Worm (Caenorhabditis elegans): ENCODE measurements around the gene nucl-1.

Gene nucl-1

DNA sequence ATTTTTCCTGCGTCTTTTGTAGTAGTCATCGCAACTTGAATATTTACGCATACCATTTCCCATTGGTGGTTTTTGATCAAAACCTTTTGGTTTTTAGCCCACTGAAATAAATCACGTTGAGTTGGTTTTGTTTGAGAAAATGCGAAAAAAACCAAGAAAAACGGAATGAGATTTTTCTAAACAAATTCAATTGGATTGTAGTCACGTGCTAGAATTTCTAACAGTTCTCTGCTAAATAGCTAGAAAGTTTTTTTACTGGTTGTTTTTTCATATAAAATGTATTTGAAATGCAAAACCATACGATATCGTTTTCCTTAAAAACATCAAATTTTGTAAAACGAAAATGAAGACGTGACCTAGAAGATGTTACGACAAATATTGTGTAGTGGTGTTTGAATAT lies 12.7 kb downstream of the nucl-1 start, which contains the start of gene K07H8.12:
K07H8.12 (minus strand) TSS at position 101 of the 400 bp plus-strand sequence.
- TF ChIP-seq mml-1 (tag; optimal IDR thresholded peaks at IDR 0.05) (no peak), fkh-10 (GFP tag; optimal IDR thresholded peaks at IDR 0.05) (no peak), nhr-11 (tag; optimal IDR thresholded peaks at IDR 0.05) (no peak), nhr-76 (tag; optimal IDR thresholded peaks at IDR 0.05) (no peak), nhr-12 (tag; optimal IDR thresholded peaks at IDR 0.05) (no peak), zag-1 (tag; optimal IDR thresholded peaks at IDR 0.05) (no peak), aly-2 (tag; optimal IDR thresholded peaks at IDR 0.05) (no peak), ceh-16 (tag; optimal IDR thresholded peaks at IDR 0.05) (no peak), pha-4 (tag; optimal IDR thresholded peaks at IDR 0.05) (no peak), nhr-237 (tag; optimal IDR thresholded peaks at IDR 0.05) (no peak), egl-27 (tag; optimal IDR thresholded peaks at IDR 0.05) (no peak), hmg-11 (tag; optimal IDR thresholded peaks at IDR 0.05) (no peak), ceh-9 (tag; optimal IDR thresholded peaks at IDR 0.05) (no peak), ceh-28 (tag; optimal IDR thresholded peaks at IDR 0.05) (no peak), eor-1 (tag; optimal IDR thresholded peaks at IDR 0.05) (no peak), lin-15B (tag; optimal IDR thresholded peaks at IDR 0.05) (no peak), egl-5 (tag; optimal IDR thresholded peaks at IDR 0.05) (no peak), ztf-4 (tag; optimal IDR thresholded peaks at IDR 0.05) (no peak), nhr-67 (tag; optimal IDR thresholded peaks at IDR 0.05) (no peak)

DNA sequence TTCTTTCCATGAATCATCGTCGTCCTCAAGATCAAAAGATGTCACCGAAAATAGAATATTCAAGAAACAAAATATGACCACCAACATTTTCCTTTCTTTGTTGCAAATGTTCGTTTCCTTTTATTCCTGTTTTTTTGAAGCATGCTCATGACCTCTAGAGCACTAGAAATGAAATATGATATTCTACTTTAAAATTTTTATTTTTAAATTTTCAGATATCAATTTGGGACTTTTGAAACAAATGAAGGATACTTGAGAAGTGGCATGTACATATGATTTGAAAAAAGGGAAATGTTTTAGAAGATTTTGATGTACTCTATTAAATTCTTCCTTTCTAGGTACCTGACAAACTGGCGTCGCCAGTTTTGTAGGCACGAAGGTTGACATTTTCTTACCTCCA lies 14.1 kb downstream of the nucl-1 start, which contains the start of gene K07H8.11:
K07H8.11 (minus strand) TSS at position 101 of the 400 bp plus-strand sequence.
- TF ChIP-seq elt-3 (tag; optimal IDR thresholded peaks at IDR 0.05), result no peak
- TF ChIP-seq nhr-12 (tag; optimal IDR thresholded peaks at IDR 0.05), result no peak
- no peak for TF ChIP-seq nhr-11 (tag; optimal IDR thresholded peaks at IDR 0.05)
- TF ChIP-seq egl-27 (tag; optimal IDR thresholded peaks at IDR 0.05), result no peak
- no peak for TF ChIP-seq ZK546.5 (tag; optimal IDR thresholded peaks at IDR 0.05)
- TF ChIP-seq nhr-25 (tag; optimal IDR thresholded peaks at IDR 0.05), result no peak
- TF ChIP-seq lsy-12 (tag; optimal IDR thresholded peaks at IDR 0.05), result no peak
- no peak for TF ChIP-seq eor-1 (tag; optimal IDR thresholded peaks at IDR 0.05)
- no peak for TF ChIP-seq mdl-1 (tag; optimal IDR thresholded peaks at IDR 0.05)
- TF ChIP-seq nhr-77 (tag; optimal IDR thresholded peaks at IDR 0.05), result no peak
- TF ChIP-seq nhr-67 (tag; optimal IDR thresholded peaks at IDR 0.05), result no peak
- TF ChIP-seq nhr-28 (tag; optimal IDR thresholded peaks at IDR 0.05), result no peak
- TF ChIP-seq ztf-4 (tag; optimal IDR thresholded peaks at IDR 0.05), result no peak
- TF ChIP-seq unc-39 (tag; optimal IDR thresholded peaks at IDR 0.05), result no peak
- no peak for TF ChIP-seq mml-1 (tag; optimal IDR thresholded peaks at IDR 0.05)
- TF ChIP-seq ceh-28 (tag; optimal IDR thresholded peaks at IDR 0.05), result no peak
- no peak for TF ChIP-seq egl-5 (tag; optimal IDR thresholded peaks at IDR 0.05)
- no peak for TF ChIP-seq elt-1 (tag; optimal IDR thresholded peaks at IDR 0.05)

DNA sequence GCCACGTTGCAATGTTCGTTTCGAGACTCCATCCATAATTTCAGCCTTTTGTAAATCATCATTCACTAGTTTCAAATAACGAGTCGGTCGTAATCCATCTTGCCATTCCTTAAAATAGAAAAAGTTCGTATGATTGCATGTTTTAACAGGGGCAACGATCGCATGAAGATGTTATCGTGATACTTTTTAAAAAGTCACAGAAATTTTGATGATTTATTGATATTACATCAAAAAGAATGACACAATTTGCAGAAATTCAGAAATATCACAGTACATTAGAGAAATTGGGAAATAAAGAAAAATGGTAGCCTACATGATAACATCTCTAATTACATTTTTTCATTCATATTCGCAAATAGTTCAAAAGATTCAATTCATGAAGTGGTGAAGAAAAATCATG lies 16.0 kb downstream of the nucl-1 start:
- TF ChIP-seq ceh-82 (tag; optimal IDR thresholded peaks at IDR 0.05) (no peak), nhr-76 (tag; optimal IDR thresholded peaks at IDR 0.05) (no peak), elt-3 (tag; optimal IDR thresholded peaks at IDR 0.05) (no peak), mdl-1 (tag; optimal IDR thresholded peaks at IDR 0.05) (no peak), elt-1 (tag; optimal IDR thresholded peaks at IDR 0.05) (peak; percentile 66)

DNA sequence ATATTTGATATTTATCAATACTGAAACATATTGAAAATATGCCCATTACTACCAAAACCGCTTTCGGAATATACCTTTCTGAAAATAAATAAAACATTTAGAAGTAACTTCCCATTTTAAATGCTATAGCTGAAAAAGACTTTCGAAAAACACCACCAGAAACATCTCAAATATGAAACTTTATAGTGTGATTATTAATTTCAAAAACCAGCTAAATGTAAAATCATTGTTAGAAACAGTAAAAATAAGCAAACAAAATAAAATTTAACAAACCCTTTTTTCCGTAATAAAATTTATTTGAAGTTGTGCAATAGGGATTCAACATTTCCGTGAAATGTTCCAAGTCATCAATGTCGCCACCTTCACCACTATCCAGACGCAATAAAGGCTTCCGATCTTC lies 21.3 kb downstream of the nucl-1 start, which contains the start of the genes K07H8.5 and K07H8.8:
K07H8.5 (plus strand) TSS at position 301 of the 400 bp plus-strand sequence.
K07H8.8 (minus strand) TSS at position 389 of the 400 bp plus-strand sequence.
- TF ChIP-seq mdl-1 (tag; optimal IDR thresholded peaks at IDR 0.05) (no peak), R02D3.7 (tag; optimal IDR thresholded peaks at IDR 0.05) (no peak), nhr-25 (tag; optimal IDR thresholded peaks at IDR 0.05) (no peak), nhr-76 (tag; optimal IDR thresholded peaks at IDR 0.05) (no peak), ZK546.5 (tag; optimal IDR thresholded peaks at IDR 0.05) (no peak)

DNA sequence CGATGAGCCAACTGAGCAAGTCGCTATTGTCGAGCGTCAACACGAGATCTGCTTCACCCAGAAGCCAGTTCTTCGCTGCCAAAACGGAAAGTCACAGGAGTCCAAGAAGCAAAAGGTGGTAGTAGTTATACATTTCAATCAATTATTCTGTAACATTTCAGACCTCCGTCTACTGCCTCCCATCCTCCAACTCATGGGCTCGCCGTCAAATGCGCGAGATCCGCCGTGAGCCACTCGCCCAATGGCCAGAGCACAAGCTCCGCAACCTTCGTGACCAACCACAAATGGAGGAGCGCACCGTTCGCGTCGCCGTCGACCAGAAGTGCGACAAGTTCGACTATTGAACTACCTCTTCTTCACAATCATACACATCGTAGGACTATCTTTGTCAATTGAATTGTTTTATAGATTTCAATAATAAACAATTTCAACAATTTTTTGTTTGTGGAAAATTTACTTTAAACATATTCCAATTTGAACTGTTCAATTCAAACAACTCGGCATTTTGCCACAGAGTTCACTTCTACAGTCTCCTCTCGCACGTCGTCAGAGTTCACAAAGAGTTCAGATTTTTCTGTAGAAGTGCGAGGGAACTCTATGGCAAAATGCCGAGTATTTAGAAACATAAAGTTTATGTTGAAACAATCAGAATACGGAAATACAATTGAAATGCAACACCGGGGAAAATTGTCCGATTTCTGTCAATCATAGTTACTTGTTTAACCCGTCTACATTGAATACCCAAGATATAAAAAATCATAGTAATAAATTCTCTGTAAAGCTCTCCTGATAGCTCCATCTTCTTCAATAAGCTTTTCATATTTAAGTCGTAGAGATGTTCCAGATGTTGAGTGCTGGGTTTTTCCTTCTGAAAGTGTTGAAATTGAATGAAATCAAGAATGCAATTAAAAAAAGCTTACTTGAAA lies 23.0 kb downstream of the nucl-1 start:
- no peak for TF ChIP-seq skn-1 (tag; optimal IDR thresholded peaks at IDR 0.05)
- no peak for TF ChIP-seq ZK546.5 (tag; optimal IDR thresholded peaks at IDR 0.05)
- TF ChIP-seq nhr-23 (tag; optimal IDR thresholded peaks at IDR 0.05), result no peak
- TF ChIP-seq fkh-2 (tag; optimal IDR thresholded peaks at IDR 0.05), result no peak
- TF ChIP-seq ceh-16 (tag; optimal IDR thresholded peaks at IDR 0.05), result no peak
- no peak for TF ChIP-seq unc-39 (tag; optimal IDR thresholded peaks at IDR 0.05)
- TF ChIP-seq nhr-28 (tag; optimal IDR thresholded peaks at IDR 0.05), result no peak
- no peak for TF ChIP-seq mdl-1 (tag; optimal IDR thresholded peaks at IDR 0.05)
- no peak for TF ChIP-seq pha-4 (tag; optimal IDR thresholded peaks at IDR 0.05)
- no peak for TF ChIP-seq fos-1 (tag; optimal IDR thresholded peaks at IDR 0.05)

Data from whole organism, L3 larva.